Fruit fly (Drosophila melanogaster): ENCODE measurements around the gene msn.
A peak's percentile ranks its signal among the peaks of the same experiment; 100 is the strongest.

msn gene

DNA sequence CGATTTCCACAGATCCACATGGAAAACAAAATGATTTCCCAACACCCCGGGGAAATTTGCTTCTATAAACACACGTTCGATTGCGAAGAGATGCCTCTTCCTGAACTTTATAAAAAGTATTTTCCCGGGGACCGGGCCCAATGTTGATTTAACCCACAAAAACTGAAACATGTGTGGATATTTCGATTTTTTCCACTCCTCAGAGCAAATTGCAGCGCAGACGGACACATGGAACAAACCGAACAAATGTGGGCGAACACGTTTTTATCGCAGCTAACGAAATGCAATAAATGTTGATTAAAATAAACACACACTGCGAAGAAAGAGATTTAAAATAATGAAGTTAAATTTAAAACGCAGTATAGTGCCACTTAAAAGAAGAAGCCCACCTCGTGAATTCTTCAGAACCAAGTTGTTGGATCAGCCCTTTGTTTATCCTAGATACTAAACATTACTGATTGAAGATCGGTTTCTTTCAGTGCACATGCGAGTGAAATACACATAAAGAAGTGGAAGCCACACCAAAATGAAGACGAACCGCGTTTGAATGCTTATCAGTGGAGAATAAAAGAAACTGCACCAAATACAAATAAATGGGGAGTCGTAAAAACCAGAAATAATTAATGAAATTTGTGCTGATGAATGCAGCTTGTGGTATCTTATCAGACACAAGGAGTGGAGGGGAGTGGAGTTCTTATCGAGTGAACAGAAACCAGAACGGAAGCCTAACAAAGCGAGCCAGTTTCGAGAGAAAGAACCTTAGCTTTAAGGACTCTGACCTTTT is 3.4 kb downstream of the msn start (continued):
- no peak for TF ChIP-seq Abd-B (GFP tag; optimal IDR thresholded peaks at IDR 0.05)
- TF ChIP-seq woc (GFP tag; optimal IDR thresholded peaks at IDR 0.05) = peak; percentile 76
- TF ChIP-seq Jra (GFP tag; optimal IDR thresholded peaks at IDR 0.05) = peak; percentile 74
- TF ChIP-seq Hr83 (GFP tag; optimal IDR thresholded peaks at IDR 0.05; ENCODE audit: poor library complexity, severe bottlenecking) = no peak
- peak; percentile 89 for TF ChIP-seq Hnf4 (GFP tag; optimal IDR thresholded peaks at IDR 0.05)
- TF ChIP-seq GATAd (GFP tag; optimal IDR thresholded peaks at IDR 0.05) = no peak
- TF ChIP-seq Dfd (GFP tag; optimal IDR thresholded peaks at IDR 0.05) = no peak
- TF ChIP-seq Dif (GFP tag; optimal IDR thresholded peaks at IDR 0.05; ENCODE audit: partially characterized antibody) = no peak
- peak; percentile 93 for TF ChIP-seq h (GFP tag; optimal IDR thresholded peaks at IDR 0.05)

DNA sequence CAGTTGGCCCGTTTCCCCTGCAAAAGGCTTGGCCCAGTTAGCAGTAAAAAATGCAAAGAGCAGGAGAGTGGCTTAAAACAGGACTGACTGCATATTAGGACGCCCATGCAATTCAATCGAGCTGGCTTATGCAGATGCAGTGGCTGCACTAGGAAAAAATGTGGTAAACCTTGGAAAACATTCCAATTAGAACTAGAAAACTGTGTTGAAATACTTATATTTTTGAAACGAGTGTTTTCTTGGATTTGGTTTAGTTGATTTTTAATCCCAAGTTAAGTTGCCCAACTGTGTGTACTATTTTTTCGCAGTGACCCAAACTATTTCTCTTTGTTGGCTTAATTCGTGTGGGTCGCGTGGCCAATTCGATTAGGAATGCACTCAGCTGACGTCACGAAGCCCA is 4.0 kb downstream of the msn start:
- TF ChIP-seq Dfd (GFP tag; optimal IDR thresholded peaks at IDR 0.05) (no peak), Rel (GFP tag; optimal IDR thresholded peaks at IDR 0.05) (no peak), Rel (tag; optimal IDR thresholded peaks at IDR 0.05) (no peak), psq (GFP tag; optimal IDR thresholded peaks at IDR 0.05) (no peak), CG32264 (GFP tag; optimal IDR thresholded peaks at IDR 0.05) (no peak), woc (GFP tag; optimal IDR thresholded peaks at IDR 0.05) (no peak), pan (optimal IDR thresholded peaks at IDR 0.05) (no peak), Dif (GFP tag; optimal IDR thresholded peaks at IDR 0.05; ENCODE audit: partially characterized antibody) (no peak), OdsH (GFP tag; optimal IDR thresholded peaks at IDR 0.05) (no peak), Hr78 (GFP tag; optimal IDR thresholded peaks at IDR 0.05) (no peak), Hnf4 (GFP tag; optimal IDR thresholded peaks at IDR 0.05) (no peak), CG9705 (GFP tag; optimal IDR thresholded peaks at IDR 0.05) (no peak), N (GFP tag; optimal IDR thresholded peaks at IDR 0.05) (no peak)

DNA sequence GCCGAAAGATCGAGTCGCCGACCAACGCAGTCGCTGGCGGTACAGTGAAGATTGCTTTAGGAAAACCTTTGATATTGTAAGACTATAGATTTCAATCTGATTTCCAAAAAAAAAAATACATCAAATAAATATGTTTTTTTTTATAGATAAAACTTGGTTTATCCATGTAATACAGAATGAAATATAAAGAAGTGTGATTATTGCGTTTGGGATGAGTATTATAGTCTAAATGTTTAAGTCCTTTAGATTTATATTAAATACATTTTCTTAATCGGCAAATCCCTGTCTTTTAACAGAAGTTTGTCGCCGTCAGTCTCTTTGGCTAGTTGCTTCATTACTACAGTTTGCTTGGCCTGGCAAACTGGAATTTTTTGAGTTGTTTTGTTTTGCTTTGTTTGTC is 4.5 kb downstream of the msn start:
- no peak for TF ChIP-seq Abd-B (GFP tag; optimal IDR thresholded peaks at IDR 0.05)
- no peak for TF ChIP-seq HLH106 (tag; optimal IDR thresholded peaks at IDR 0.05)
- TF ChIP-seq Jra (GFP tag; optimal IDR thresholded peaks at IDR 0.05) = no peak
- no peak for TF ChIP-seq brk (GFP tag; optimal IDR thresholded peaks at IDR 0.05)
- TF ChIP-seq fru (GFP tag; optimal IDR thresholded peaks at IDR 0.05) = no peak
- no peak for TF ChIP-seq CG32264 (GFP tag; optimal IDR thresholded peaks at IDR 0.05)

DNA sequence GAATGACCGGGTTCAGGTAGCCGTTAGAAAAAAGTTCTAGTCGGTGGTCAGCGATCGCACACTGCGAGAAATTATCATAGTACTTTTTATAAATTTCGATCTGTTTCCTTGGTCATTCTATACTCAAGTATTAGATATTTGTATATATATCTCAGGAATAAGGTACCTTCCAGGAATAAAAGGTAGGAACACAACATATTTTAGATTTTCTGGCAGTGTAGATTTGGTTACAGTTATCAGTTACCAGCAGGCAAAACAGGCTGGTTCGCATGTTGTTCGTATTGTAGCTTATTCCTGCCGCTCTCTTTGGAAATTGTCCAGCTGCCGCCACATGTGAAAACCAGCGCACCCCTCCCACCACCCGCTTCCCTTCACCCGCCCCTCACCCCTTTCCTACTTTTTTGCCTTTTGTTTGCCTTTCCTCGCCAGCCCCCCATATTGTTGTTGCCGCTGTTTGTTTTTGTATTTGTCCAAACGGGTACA is 5.0 kb downstream of the msn start:
- TF ChIP-seq CrebA (GFP tag; optimal IDR thresholded peaks at IDR 0.05; ENCODE audit: borderline replicate concordance) (no peak), sv (GFP tag; optimal IDR thresholded peaks at IDR 0.05) (peak; percentile 66), tai (GFP tag; optimal IDR thresholded peaks at IDR 0.05) (no peak), Hr83 (GFP tag; optimal IDR thresholded peaks at IDR 0.05; ENCODE audit: poor library complexity, severe bottlenecking) (peak; percentile 4), OdsH (GFP tag; optimal IDR thresholded peaks at IDR 0.05) (peak; percentile 57), dmrt93B (GFP tag; optimal IDR thresholded peaks at IDR 0.05) (peak; percentile 44), woc (GFP tag; optimal IDR thresholded peaks at IDR 0.05) (peak; percentile 33), jim (GFP tag; optimal IDR thresholded peaks at IDR 0.05) (no peak), Jra (GFP tag; optimal IDR thresholded peaks at IDR 0.05) (peak; percentile 16), HLH106 (tag; optimal IDR thresholded peaks at IDR 0.05) (peak; percentile 52), Vsx2 (GFP tag; optimal IDR thresholded peaks at IDR 0.05; ENCODE audit: partially characterized antibody) (no peak), fru (GFP tag; optimal IDR thresholded peaks at IDR 0.05) (peak; percentile 67), ey (GFP tag; optimal IDR thresholded peaks at IDR 0.05) (peak; percentile 63), foxo (GFP tag; optimal IDR thresholded peaks at IDR 0.05) (peak in 1 of 2 experiments; percentile 64), Mio (GFP tag; optimal IDR thresholded peaks at IDR 0.05) (no peak), br (GFP tag; optimal IDR thresholded peaks at IDR 0.05) (peak; percentile 72), brk (GFP tag; optimal IDR thresholded peaks at IDR 0.05) (no peak), sage (GFP tag; optimal IDR thresholded peaks at IDR 0.05) (peak; percentile 53), Rel (GFP tag; optimal IDR thresholded peaks at IDR 0.05) (no peak), Rel (tag; optimal IDR thresholded peaks at IDR 0.05) (no peak), h (GFP tag; optimal IDR thresholded peaks at IDR 0.05) (peak; percentile 71), N (GFP tag; optimal IDR thresholded peaks at IDR 0.05) (no peak), rgr (GFP tag; optimal IDR thresholded peaks at IDR 0.05) (peak; percentile 72), psq (GFP tag; optimal IDR thresholded peaks at IDR 0.05) (peak; percentile 69), lola (GFP tag; optimal IDR thresholded peaks at IDR 0.05) (no peak), CG32264 (GFP tag; optimal IDR thresholded peaks at IDR 0.05) (peak; percentile 59), Hnf4 (GFP tag; optimal IDR thresholded peaks at IDR 0.05) (peak; percentile 50), pan (optimal IDR thresholded peaks at IDR 0.05) (no peak), Sp1 (GFP tag; optimal IDR thresholded peaks at IDR 0.05) (peak; percentile 70), dl (GFP tag; optimal IDR thresholded peaks at IDR 0.05; ENCODE audit: insufficient read depth in 1 of 2, partially characterized antibody in 2 of 2) (no peak)

Measured in whole organism, wandering third instar larva.